Worm (Caenorhabditis elegans) whole organism, young adult: ENCODE measurements around the gene pak-1.

Source experiments
- B0019.2 ChIP-seq: fragments of 200-800 bp; sonication (Bioruptor generic); conservative IDR thresholded peaks from 2 replicates; pipeline ENCODE4 v1.3.6; 2022; ENCODE audit warnings: missing genetic modification reagents, missing genetic modification characterization, missing compliant biosample characterization
- B0035.1 ChIP-seq: sonication (generic microtip); optimal IDR thresholded peaks from 2 replicates; lab custom pipeline; 2016; ENCODE audit warnings: missing genetic modification characterization, mild to moderate bottlenecking, missing compliant biosample characterization, missing genotype, missing genetic modification reagents
- B0261.1 ChIP-seq: sonication (generic microtip); optimal IDR thresholded peaks from 2 replicates; lab custom pipeline; 2016; ENCODE audit warnings: mild to moderate bottlenecking, missing genetic modification characterization, moderate library complexity, missing compliant biosample characterization
- F10E7.11 ChIP-seq: sonication (generic microtip); optimal IDR thresholded peaks from 2 replicates; lab custom pipeline; 2017; ENCODE audit warnings: mild to moderate bottlenecking, missing genetic modification characterization, moderate library complexity, missing compliant biosample characterization
- F49E8.2 ChIP-seq: sonication (generic microtip); optimal IDR thresholded peaks from 3 replicates; lab custom pipeline; 2017; ENCODE audit warnings: missing genetic modification characterization, mild to moderate bottlenecking, missing compliant biosample characterization, antibody characterized with exemption, moderate library complexity; ENCODE audit not compliant: insufficient read depth
- F57A8.1 ChIP-seq: fragments of 200-800 bp; sonication (Bioruptor generic); optimal IDR thresholded peaks from 2 replicates; lab custom pipeline; 2018; ENCODE audit warnings: mild to moderate bottlenecking, missing genetic modification characterization, moderate library complexity, missing compliant biosample characterization
- F57C9.4 ChIP-seq: sonication (generic microtip); optimal IDR thresholded peaks from 2 replicates; lab custom pipeline; 2017; ENCODE audit warnings: mild to moderate bottlenecking, missing genetic modification characterization, missing compliant biosample characterization
- K11D2.4 ChIP-seq: fragments of 200-800 bp; sonication (Bioruptor generic); IDR thresholded peaks from 2 replicates; pipeline ENCODE4 v1.3.6; 2022; ENCODE audit warnings: missing genetic modification reagents, missing genetic modification characterization, missing compliant biosample characterization
- K12H6.12 ChIP-seq: fragments of 200-800 bp; sonication (Bioruptor generic); optimal IDR thresholded peaks from 2 replicates; lab custom pipeline; 2018; ENCODE audit warnings: mild to moderate bottlenecking, missing genetic modification characterization, missing compliant biosample characterization
- atf-7 ChIP-seq: sonication (generic microtip); optimal IDR thresholded peaks from 2 replicates; lab custom pipeline; 2017; ENCODE audit warnings: mild to moderate bottlenecking, missing genetic modification characterization, missing compliant biosample characterization
- attf-5 ChIP-seq: fragments of 200-800 bp; sonication (Bioruptor generic); optimal IDR thresholded peaks from 2 replicates; lab custom pipeline; 2018; ENCODE audit warnings: mild to moderate bottlenecking, missing genetic modification characterization, missing compliant biosample characterization
- bed-2 ChIP-seq: fragments of 200-800 bp; sonication (Bioruptor generic); IDR thresholded peaks from 2 replicates; pipeline ENCODE4 v1.3.6; 2022; ENCODE audit warnings: missing genetic modification reagents, missing genetic modification characterization, missing compliant biosample characterization
- ceh-100 ChIP-seq: fragments of 200-800 bp; sonication (Bioruptor generic); IDR thresholded peaks from 2 replicates; pipeline ENCODE4 v1.3.6; 2022; ENCODE audit warnings: missing genetic modification reagents, missing genetic modification characterization, missing compliant biosample characterization
- ceh-27 ChIP-seq: fragments of 200-800 bp; sonication (Bioruptor generic); optimal IDR thresholded peaks from 2 replicates; lab custom pipeline; 2018; ENCODE audit warnings: mild to moderate bottlenecking, missing genetic modification characterization, moderate library complexity, missing compliant biosample characterization
- dox-1 ChIP-seq: fragments of 200-800 bp; sonication (Bioruptor generic); IDR thresholded peaks from 2 replicates; pipeline ENCODE4 v1.3.6; 2022; ENCODE audit warnings: missing genetic modification reagents, missing genetic modification characterization, missing compliant biosample characterization
- dpl-1 ChIP-seq: fragments of 150-350 bp; optimal IDR thresholded peaks from 2 replicates; lab custom pipeline; 2014; ENCODE audit warnings: missing biosample characterization, missing genetic modification reagents, missing genetic modification characterization
- egl-18 ChIP-seq: fragments of 200-800 bp; sonication (Bioruptor generic); IDR thresholded peaks from 2 replicates; pipeline ENCODE4 v1.3.6; 2022; ENCODE audit warnings: missing genetic modification reagents, missing genetic modification characterization, missing compliant biosample characterization
- egrh-3 ChIP-seq: fragments of 200-800 bp; sonication (Bioruptor generic); IDR thresholded peaks from 2 replicates; pipeline ENCODE4 v1.3.6; 2022; ENCODE audit warnings: missing genetic modification reagents, missing genetic modification characterization, missing compliant biosample characterization
- hlh-12 ChIP-seq: sonication (generic microtip); optimal IDR thresholded peaks from 2 replicates; lab custom pipeline; 2016; ENCODE audit warnings: missing genetic modification characterization, missing compliant biosample characterization
- hlh-26 ChIP-seq: fragments of 200-800 bp; sonication (Bioruptor generic); conservative IDR thresholded peaks from 2 replicates; pipeline ENCODE4 v1.3.6; 2022; ENCODE audit warnings: missing genetic modification reagents, missing genetic modification characterization, missing compliant biosample characterization
- hmg-1.2 ChIP-seq: fragments of 200-800 bp; sonication (Bioruptor generic); IDR thresholded peaks from 2 replicates; pipeline ENCODE4 v1.3.6; 2022; ENCODE audit warnings: missing genetic modification reagents, missing genetic modification characterization, missing compliant biosample characterization
- let-607 ChIP-seq, 2 experiments: fragments of 200-800 bp in 1 of 2; sonication (Bioruptor generic) in 1 of 2; sonication (generic microtip) in 1 of 2; optimal IDR thresholded peaks; 2 replicates each; lab custom pipeline; 2016 to 2018; ENCODE audit warnings: mild to moderate bottlenecking in 2 of 2, missing compliant biosample characterization in 2 of 2, missing genetic modification characterization in 2 of 2, moderate library complexity in 2 of 2, missing genotype in 1 of 2
- lir-1 ChIP-seq: fragments of 200-800 bp; sonication (Bioruptor generic); conservative IDR thresholded peaks from 2 replicates; pipeline ENCODE4 v1.3.6; 2022; ENCODE audit warnings: missing genetic modification reagents, missing genetic modification characterization, missing compliant biosample characterization
- lsl-1 ChIP-seq: fragments of 200-800 bp; sonication (Bioruptor generic); optimal IDR thresholded peaks from 2 replicates; lab custom pipeline; 2018; ENCODE audit warnings: mild to moderate bottlenecking, missing genetic modification characterization, moderate library complexity, missing compliant biosample characterization
- mcd-1 ChIP-seq: fragments of 200-800 bp; sonication (Bioruptor generic); IDR thresholded peaks from 2 replicates; pipeline ENCODE4 v1.3.6; 2022; ENCODE audit warnings: missing genetic modification reagents, missing genetic modification characterization, missing compliant biosample characterization
- mes-4 ChIP-seq: sonication (generic microtip); optimal IDR thresholded peaks from 2 replicates; lab custom pipeline; 2016; ENCODE audit warnings: missing genotype, missing genetic modification characterization, missing compliant biosample characterization
- mxl-1 ChIP-seq: sonication (generic microtip); optimal IDR thresholded peaks from 2 replicates; lab custom pipeline; 2016; ENCODE audit warnings: missing genetic modification characterization, missing compliant biosample characterization
- nfya-2 ChIP-seq: fragments of 200-800 bp; sonication (Bioruptor generic); IDR thresholded peaks from 2 replicates; pipeline ENCODE4 v1.3.6; 2022; ENCODE audit warnings: missing genetic modification reagents, missing genetic modification characterization, missing compliant biosample characterization
- nhr-120 ChIP-seq: fragments of 200-800 bp; sonication (Bioruptor generic); IDR thresholded peaks from 2 replicates; pipeline ENCODE4 v1.3.6; 2022; ENCODE audit warnings: missing genetic modification characterization, missing compliant biosample characterization
- nhr-80 ChIP-seq: sonication (generic microtip); optimal IDR thresholded peaks from 2 replicates; lab custom pipeline; 2016; ENCODE audit warnings: missing genetic modification characterization, missing compliant biosample characterization
- nhr-90 ChIP-seq: sonication (generic microtip); optimal IDR thresholded peaks from 2 replicates; lab custom pipeline; 2016; ENCODE audit warnings: missing genotype, mild to moderate bottlenecking, missing genetic modification characterization, missing compliant biosample characterization
- pha-4 ChIP-seq: fragments of 150-350 bp; sonication (generic microtip); optimal IDR thresholded peaks from 2 replicates; lab custom pipeline; 2014; ENCODE audit warnings: missing biosample characterization, missing genetic modification reagents, missing genetic modification characterization
- snpc-1.1 ChIP-seq: sonication (generic microtip); optimal IDR thresholded peaks from 2 replicates; lab custom pipeline; 2017; ENCODE audit warnings: missing genetic modification characterization, mild to moderate bottlenecking, missing compliant biosample characterization, antibody characterized with exemption, moderate library complexity, missing genotype, missing genetic modification reagents; ENCODE audit not compliant: insufficient read depth
- tbx-9 ChIP-seq: sonication (generic microtip); optimal IDR thresholded peaks from 2 replicates; lab custom pipeline; 2016; ENCODE audit warnings: borderline replicate concordance, missing genetic modification characterization, inconsistent platforms, missing compliant biosample characterization
- tlf-1 ChIP-seq: fragments of 200-800 bp; sonication (Bioruptor generic); optimal IDR thresholded peaks from 2 replicates; lab custom pipeline; 2018; ENCODE audit warnings: mild to moderate bottlenecking, missing genetic modification characterization, missing compliant biosample characterization
- ztf-22 ChIP-seq: fragments of 200-800 bp; sonication (Bioruptor generic); optimal IDR thresholded peaks from 2 replicates; lab custom pipeline; 2018; ENCODE audit warnings: mild to moderate bottlenecking, missing genetic modification characterization, moderate library complexity, missing compliant biosample characterization
- ztf-25 ChIP-seq: fragments of 200-800 bp; sonication (Bioruptor generic); IDR thresholded peaks from 2 replicates; pipeline ENCODE4 v1.3.6; 2022; ENCODE audit warnings: missing genetic modification reagents, missing genetic modification characterization, missing compliant biosample characterization
- ztf-26 ChIP-seq: sonication (generic microtip); optimal IDR thresholded peaks from 2 replicates; lab custom pipeline; 2017; ENCODE audit warnings: missing genetic modification characterization, missing compliant biosample characterization
- ztf-28 ChIP-seq: fragments of 200-800 bp; sonication (Bioruptor generic); IDR thresholded peaks from 2 replicates; pipeline ENCODE4 v1.3.6; 2022; ENCODE audit warnings: missing genetic modification reagents, missing genetic modification characterization, missing compliant biosample characterization

The pak-1 gene

ce11 chrX:6019886-6020469 lies 28.4 kb downstream of the pak-1 start, which contains the start of gene C09B8.4:
TSS of gene C09B8.4 (minus strand) at chrX:6019936.
- TF ChIP-seq mxl-1 (tag; lab: Kevin White, UChicago) = no peak
- TF ChIP-seq egrh-3 (GFP tag; lab: Robert Waterston, UW) = no peak
- TF ChIP-seq atf-7 (tag; lab: Kevin White, UChicago) = no peak
- TF ChIP-seq dpl-1 (GFP tag; lab: Kevin White, UChicago) = no peak
- TF ChIP-seq nfya-2 (GFP tag; lab: Robert Waterston, UW) = no peak
- no peak for TF ChIP-seq F10E7.11 (tag; lab: Kevin White, UChicago)
- peak; percentile 0 for TF ChIP-seq nhr-80 (tag; lab: Kevin White, UChicago)
- no peak for TF ChIP-seq mcd-1 (GFP tag; lab: Robert Waterston, UW)
- TF ChIP-seq let-607 (tag; optimal IDR thresholded peaks at IDR 0.05; lab: Kevin White, UChicago) = peak in 1 of 2 experiments; percentile 87
- no peak for TF ChIP-seq ceh-100 (GFP tag; lab: Robert Waterston, UW)
- TF ChIP-seq B0261.1 (tag; lab: Kevin White, UChicago) = no peak
- no peak for TF ChIP-seq K12H6.12 (tag; lab: Kevin White, UChicago)
- no peak for TF ChIP-seq K11D2.4
- TF ChIP-seq hlh-26 (GFP tag; lab: Robert Waterston, UW) = no peak

- no peak for TF ChIP-seq B0019.2
- no peak for TF ChIP-seq ztf-25
- TF ChIP-seq ztf-22 (GFP tag; lab: Kevin White, UChicago) = no peak
- TF ChIP-seq F49E8.2 (tag; lab: Kevin White, UChicago) = no peak
- no peak for TF ChIP-seq K12H6.12 (tag; lab: Kevin White, UChicago)
- TF ChIP-seq hmg-1.2 (GFP tag; lab: Robert Waterston, UW) = no peak
- no peak for TF ChIP-seq tlf-1 (GFP tag; lab: Kevin White, UChicago)
- no peak for TF ChIP-seq nhr-120 (GFP tag; lab: Robert Waterston, UW)
- no peak for TF ChIP-seq tbx-9 (tag; lab: Kevin White, UChicago)
- TF ChIP-seq lir-1 (GFP tag; lab: Robert Waterston, UW) = no peak
- no peak for TF ChIP-seq bed-2 (GFP tag; lab: Robert Waterston, UW)
- no peak for TF ChIP-seq dox-1 (GFP tag; lab: Robert Waterston, UW)
Measured at ce11 chrX:6015096-6015495, 33.3 kb downstream of the pak-1 start, which contains the start of gene C09B8.8. TSS of gene C09B8.8 (plus strand) at chrX:6015492.

ce11 chrX:6010573-6010972 lies 37.8 kb downstream of the pak-1 start, which contains the start of gene C09B8.3:
TSS of gene C09B8.3 (minus strand) at chrX:6010673.
- TF ChIP-seq lsl-1 (GFP tag; lab: Kevin White, UChicago) (no peak), hlh-12 (tag; lab: Kevin White, UChicago) (no peak)

DNA sequence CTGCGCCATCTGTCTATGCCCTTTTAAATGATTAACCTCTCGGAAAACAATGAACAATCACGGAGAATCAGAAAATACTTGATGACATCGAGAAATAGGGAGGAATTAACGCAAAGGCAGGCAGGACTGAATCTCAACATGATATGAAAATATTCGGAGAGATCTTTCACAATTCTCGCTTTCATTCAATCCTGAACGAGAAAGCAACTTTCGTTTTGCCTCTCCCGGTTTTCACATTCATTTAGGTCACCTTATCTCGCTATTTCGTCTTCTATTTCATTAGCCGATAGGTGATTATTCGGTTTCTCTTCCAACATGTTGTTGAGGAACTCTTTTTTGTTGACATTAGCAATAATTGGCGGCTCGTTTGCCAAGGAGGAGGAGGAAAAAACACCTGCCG lies 44.1 kb downstream of the pak-1 start:
- TF ChIP-seq egl-18 (GFP tag; lab: Robert Waterston, UW) (no peak), mes-4 (no peak)

DNA sequence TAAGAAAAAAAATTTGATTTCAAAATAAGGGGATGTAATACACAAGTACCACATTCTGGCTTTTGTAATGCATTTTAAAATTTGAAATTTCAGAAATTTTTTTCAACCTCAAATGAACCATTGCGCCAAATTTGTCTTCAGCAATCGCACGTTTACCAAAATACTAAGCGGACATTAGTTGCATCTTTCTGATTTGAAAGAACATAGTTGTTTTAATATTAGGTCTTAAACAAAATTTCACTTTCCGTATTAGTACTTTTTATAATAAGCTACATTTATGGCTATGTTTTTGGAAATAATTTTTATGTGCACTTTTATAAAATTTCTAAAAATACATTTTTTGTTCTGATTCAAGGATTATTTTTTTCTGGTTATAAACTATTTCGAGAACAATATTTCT lies 44.6 kb downstream of the pak-1 start, which contains the start of gene sups-1:
TSS of gene sups-1 (plus strand) at position 301 of the 400 bp plus-strand sequence.
- TF ChIP-seq ceh-100 (GFP tag; lab: Robert Waterston, UW) (no peak), F57C9.4 (no peak), B0035.1 (no peak), hmg-1.2 (GFP tag; lab: Robert Waterston, UW) (no peak), ztf-26 (no peak), nhr-90 (tag; lab: Kevin White, UChicago) (no peak), ztf-28 (GFP tag; lab: Robert Waterston, UW) (no peak), F57A8.1 (GFP tag; lab: Kevin White, UChicago) (no peak), ceh-27 (no peak), attf-5 (GFP tag; lab: Kevin White, UChicago) (no peak), pha-4 (tag; lab: Kevin White, UChicago) (no peak), snpc-1.1 (tag; lab: Kevin White, UChicago) (no peak)
